Worm (Caenorhabditis elegans) whole organism, L1 larva: Measurements from ENCODE around the gene F37C12.14.

Experiments
- C04F5.9 ChIP-seq: sonication (generic microtip); optimal IDR thresholded peaks from 2 replicates; lab custom pipeline; 2016; ENCODE audit warnings: missing genetic modification characterization, missing compliant biosample characterization
- C34B4.2 ChIP-seq: sonication (generic microtip); optimal IDR thresholded peaks from 2 replicates; lab custom pipeline; 2017; ENCODE audit warnings: mild to moderate bottlenecking, missing genetic modification characterization, missing compliant biosample characterization
- F16B12.6 ChIP-seq: fragments of 150-350 bp; optimal IDR thresholded peaks from 2 replicates; lab custom pipeline; 2014; ENCODE audit warnings: missing biosample characterization, missing genetic modification characterization
- aha-1 ChIP-seq: fragments of 150-350 bp; optimal IDR thresholded peaks from 2 replicates; lab custom pipeline; 2014; ENCODE audit warnings: missing biosample characterization, missing genetic modification characterization
- aly-2 ChIP-seq: fragments of 150-350 bp; optimal IDR thresholded peaks from 2 replicates; lab custom pipeline; 2014; ENCODE audit warnings: missing biosample characterization, missing genetic modification characterization
- ama-1 ChIP-seq: fragments of 150-350 bp; optimal IDR thresholded peaks from 2 replicates; lab custom pipeline; 2014
- ceh-63 ChIP-seq: fragments of 200-800 bp; sonication (Bioruptor generic); optimal IDR thresholded peaks from 2 replicates; lab custom pipeline; 2018; ENCODE audit warnings: mild to moderate bottlenecking, missing genetic modification characterization, missing compliant biosample characterization
- ceh-8 ChIP-seq: fragments of 200-800 bp; sonication (Bioruptor generic); optimal IDR thresholded peaks from 2 replicates; lab custom pipeline; 2018; ENCODE audit warnings: mild to moderate bottlenecking, missing genetic modification characterization, moderate library complexity, missing compliant biosample characterization
- efl-3 ChIP-seq: fragments of 200-800 bp; sonication (Bioruptor generic); optimal IDR thresholded peaks from 2 replicates; lab custom pipeline; 2018; ENCODE audit warnings: mild to moderate bottlenecking, missing genetic modification characterization, missing compliant biosample characterization
- egl-13 ChIP-seq: sonication (generic microtip); optimal IDR thresholded peaks from 2 replicates; lab custom pipeline; 2016; ENCODE audit warnings: missing genotype, missing genetic modification reagents, missing genetic modification characterization, missing compliant biosample characterization
- egl-27 ChIP-seq, 2 experiments: fragments of 150-350 bp in 1 of 2; sonication (generic microtip); optimal IDR thresholded peaks; 3 replicates each; lab custom pipeline; 2017 to 2018; ENCODE audit warnings: missing biosample characterization in 2 of 2, missing genetic modification characterization in 2 of 2, missing genetic modification reagents in 2 of 2
- ets-5 ChIP-seq: fragments of 200-800 bp; sonication (Bioruptor generic); IDR thresholded peaks from 2 replicates; pipeline ENCODE4 v1.3.6; 2022; ENCODE audit warnings: missing genetic modification characterization, missing compliant biosample characterization
- fkh-10 ChIP-seq: sonication (generic microtip); optimal IDR thresholded peaks from 2 replicates; lab custom pipeline; 2017; ENCODE audit warnings: missing biosample characterization, missing genetic modification reagents, missing genetic modification characterization
- grh-1 ChIP-seq: fragments of 200-800 bp; sonication (Bioruptor generic); IDR thresholded peaks from 2 replicates; pipeline ENCODE4 v1.3.6; 2022; ENCODE audit warnings: missing genetic modification reagents, missing genetic modification characterization, missing compliant biosample characterization
- irx-1 ChIP-seq: sonication (generic microtip); optimal IDR thresholded peaks from 2 replicates; lab custom pipeline; 2016; ENCODE audit warnings: missing genetic modification characterization, missing compliant biosample characterization
- lin-13 ChIP-seq: fragments of 150-350 bp; optimal IDR thresholded peaks from 2 replicates; lab custom pipeline; 2014; ENCODE audit warnings: missing biosample characterization, missing genetic modification reagents, missing genetic modification characterization
- lin-14 ChIP-seq: fragments of 200-800 bp; sonication (Bioruptor generic); optimal IDR thresholded peaks from 2 replicates; lab custom pipeline; 2018; ENCODE audit warnings: mild to moderate bottlenecking, missing genetic modification characterization, moderate library complexity, missing compliant biosample characterization
- lin-35 ChIP-seq, 2 experiments: fragments of 150-350 bp; optimal IDR thresholded peaks; 2 replicates each; lab custom pipeline; 2014; ENCODE audit warnings: missing biosample characterization in 2 of 2, missing genetic modification characterization in 2 of 2, missing genetic modification reagents in 2 of 2
- lin-39 ChIP-seq: fragments of 150-350 bp; optimal IDR thresholded peaks from 2 replicates; lab custom pipeline; 2014; ENCODE audit warnings: missing biosample characterization, missing genetic modification reagents, missing genetic modification characterization
- lir-3 ChIP-seq: sonication (generic microtip); optimal IDR thresholded peaks from 2 replicates; lab custom pipeline; 2016; ENCODE audit warnings: mild to moderate bottlenecking, missing genetic modification characterization, moderate library complexity, missing compliant biosample characterization; ENCODE audit not compliant: poor library complexity
- lsy-2 ChIP-seq, 2 experiments: fragments of 150-350 bp; optimal IDR thresholded peaks; 2 replicates each; lab custom pipeline; 2014; ENCODE audit warnings: missing biosample characterization in 2 of 2, missing genetic modification characterization in 2 of 2
- mef-2 ChIP-seq: fragments of 150-350 bp; optimal IDR thresholded peaks from 2 replicates; lab custom pipeline; 2014; ENCODE audit warnings: missing biosample characterization, missing genetic modification characterization
- nhr-12 ChIP-seq: sonication (generic microtip); optimal IDR thresholded peaks from 2 replicates; lab custom pipeline; 2017; ENCODE audit warnings: missing biosample characterization, missing genetic modification characterization
- nhr-19 ChIP-seq: fragments of 200-800 bp; sonication (Bioruptor generic); conservative IDR thresholded peaks from 2 replicates; pipeline ENCODE4 v1.3.6; 2022; ENCODE audit warnings: missing genetic modification characterization, missing compliant biosample characterization
- nhr-237 ChIP-seq: fragments of 150-350 bp; optimal IDR thresholded peaks from 2 replicates; lab custom pipeline; 2014; ENCODE audit warnings: missing biosample characterization, missing genetic modification characterization
- nhr-76 ChIP-seq: sonication (generic microtip); optimal IDR thresholded peaks from 2 replicates; lab custom pipeline; 2017; ENCODE audit warnings: missing biosample characterization, missing genetic modification characterization
- nhr-84 ChIP-seq: sonication (generic microtip); optimal IDR thresholded peaks from 2 replicates; lab custom pipeline; 2017; ENCODE audit warnings: missing biosample characterization, missing genetic modification characterization
- nhr-85 ChIP-seq: sonication (generic microtip); peaks from one replicate; lab custom pipeline; 2016; ENCODE audit warnings: missing genetic modification characterization, inconsistent platforms, missing compliant biosample characterization
- rnt-1 ChIP-seq: sonication (generic microtip); optimal IDR thresholded peaks from 2 replicates; lab custom pipeline; 2016; ENCODE audit warnings: mild to moderate bottlenecking, missing genetic modification characterization, moderate library complexity, missing compliant biosample characterization
- skn-1 ChIP-seq: fragments of 150-350 bp; optimal IDR thresholded peaks from 2 replicates; lab custom pipeline; 2014; ENCODE audit warnings: missing biosample characterization, missing genetic modification characterization
- sox-4 ChIP-seq: sonication (generic microtip); optimal IDR thresholded peaks from 2 replicates; lab custom pipeline; 2016; ENCODE audit warnings: missing genetic modification characterization, missing compliant biosample characterization
- swsn-7 ChIP-seq: sonication (generic microtip); optimal IDR thresholded peaks from 2 replicates; lab custom pipeline; 2016; ENCODE audit warnings: missing genetic modification characterization, missing compliant biosample characterization
- tbx-2 ChIP-seq: sonication (generic microtip); optimal IDR thresholded peaks from 2 replicates; lab custom pipeline; 2016; ENCODE audit warnings: missing genetic modification characterization, missing compliant biosample characterization
- tlp-1 ChIP-seq: fragments of 150-350 bp; optimal IDR thresholded peaks from 2 replicates; lab custom pipeline; 2014; ENCODE audit warnings: missing biosample characterization, missing genetic modification characterization
- unc-30 ChIP-seq: sonication (generic microtip); optimal IDR thresholded peaks from 2 replicates; lab custom pipeline; 2017; ENCODE audit warnings: missing biosample characterization, missing genetic modification characterization
- unc-62 ChIP-seq: fragments of 150-350 bp; optimal IDR thresholded peaks from 2 replicates; lab custom pipeline; 2014; ENCODE audit warnings: missing biosample characterization, missing genetic modification reagents, missing genetic modification characterization
- unc-86 ChIP-seq: sonication (generic microtip); optimal IDR thresholded peaks from 2 replicates; lab custom pipeline; 2016; ENCODE audit warnings: missing genetic modification characterization, missing compliant biosample characterization
- unc-98 ChIP-seq: fragments of 200-800 bp; sonication (Bioruptor generic); IDR thresholded peaks from 2 replicates; pipeline ENCODE4 v1.3.6; 2022; ENCODE audit warnings: missing genetic modification characterization, missing compliant biosample characterization
- vab-15 ChIP-seq: sonication (generic microtip); optimal IDR thresholded peaks from 2 replicates; lab custom pipeline; 2017; ENCODE audit warnings: missing genotype, mild to moderate bottlenecking, missing genetic modification characterization, missing compliant biosample characterization
- zag-1 ChIP-seq: fragments of 150-350 bp; optimal IDR thresholded peaks from 2 replicates; lab custom pipeline; 2014; ENCODE audit warnings: missing biosample characterization, missing genetic modification characterization
- ztf-11 ChIP-seq, 2 experiments: sonication (generic microtip); optimal IDR thresholded peaks; 2 replicates each; lab custom pipeline; 2016 to 2017; ENCODE audit warnings: missing genetic modification characterization in 2 of 2, missing biosample characterization in 1 of 2, missing compliant biosample characterization in 1 of 2

F37C12.14 gene

ce11 chrIII:7230841-7231240 lies 45.5 kb upstream of the F37C12.14 start, which contains the start of gene R151.10:
Gene R151.10, minus strand, starts transcription at chrIII:7230941.
- TF ChIP-seq lin-39 (tag; lab: Kevin White, UChicago): no peak
- TF ChIP-seq ceh-8: no peak
- TF ChIP-seq nhr-12 (tag; lab: Kevin White, UChicago): no peak
- TF ChIP-seq irx-1 (tag; lab: Kevin White, UChicago): no peak
- TF ChIP-seq fkh-10 (GFP tag; lab: Kevin White, UChicago): no peak
- TF ChIP-seq ceh-63: no peak
- no peak for TF ChIP-seq C04F5.9 (tag; lab: Kevin White, UChicago)
- TF ChIP-seq C34B4.2 (tag; lab: Kevin White, UChicago): no peak
- TF ChIP-seq tbx-2 (tag; lab: Kevin White, UChicago): no peak
- no peak for TF ChIP-seq nhr-84
- TF ChIP-seq vab-15 (tag; lab: Kevin White, UChicago): no peak
- no peak for TF ChIP-seq sox-4 (tag; lab: Kevin White, UChicago)
- no peak for TF ChIP-seq aly-2 (tag; lab: Kevin White, UChicago)
- no peak for TF ChIP-seq mef-2
- TF ChIP-seq lin-35 (GFP tag; optimal IDR thresholded peaks at IDR 0.05; lab: Kevin White, UChicago): no peak
- no peak for TF ChIP-seq lir-3

- TF ChIP-seq egl-13 (tag; lab: Kevin White, UChicago): no peak
- no peak for TF ChIP-seq lsy-2 (tag; optimal IDR thresholded peaks at IDR 0.05; lab: Kevin White, UChicago)
- peak; percentile 13 for TF ChIP-seq nhr-85
- no peak for TF ChIP-seq ama-1 (lab: Kevin White, UChicago)
Observed at ce11 chrIII:7229687-7230086, 44.3 kb upstream of the F37C12.14 start, which contains the start of gene R151.8. Gene R151.8, minus strand, starts transcription at chrIII:7229787.

DNA sequence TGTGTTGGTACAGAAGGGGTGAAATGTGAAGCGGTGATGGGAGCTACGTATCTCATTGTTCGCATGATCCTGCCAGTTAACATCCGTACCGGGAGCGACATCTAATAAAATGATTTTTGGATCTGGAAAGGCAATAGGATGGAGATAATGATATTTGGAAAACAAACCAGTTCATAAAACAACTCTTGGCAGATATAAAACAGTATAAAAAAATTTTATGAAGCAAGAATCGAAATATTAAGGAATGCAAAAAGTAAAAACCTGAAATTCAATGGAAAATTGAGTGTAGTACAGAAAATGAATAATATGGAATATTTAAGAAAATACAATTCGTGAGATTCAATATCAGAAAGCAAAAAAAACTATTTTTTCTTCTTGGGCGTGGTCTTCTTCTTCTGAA lies 41.2 kb upstream of the F37C12.14 start, which contains the start of gene hsp-75:
hsp-75 (minus strand) TSS at position 101 of the 400 bp plus-strand sequence.
- TF ChIP-seq lin-13 (GFP tag; lab: Kevin White, UChicago) (no peak), lin-14 (no peak), nhr-76 (no peak), swsn-7 (tag; lab: Kevin White, UChicago) (no peak), efl-3 (GFP tag; lab: Kevin White, UChicago) (no peak), unc-62 (no peak), egl-27 (tag; optimal IDR thresholded peaks at IDR 0.05; lab: Kevin White, UChicago) (no peak), lin-35 (GFP tag; optimal IDR thresholded peaks at IDR 0.05; lab: Kevin White, UChicago) (no peak), nhr-237 (tag; lab: Kevin White, UChicago) (no peak), unc-86 (tag; lab: Kevin White, UChicago) (no peak), unc-98 (GFP tag; lab: Robert Waterston, UW) (no peak), fkh-10 (GFP tag; lab: Kevin White, UChicago) (no peak), tlp-1 (no peak), ceh-63 (no peak), nhr-85 (no peak), ama-1 (lab: Kevin White, UChicago) (no peak), aha-1 (tag; lab: Kevin White, UChicago) (no peak), skn-1 (tag; lab: Kevin White, UChicago) (no peak), nhr-19 (GFP tag; lab: Robert Waterston, UW) (no peak)

ce11 chrIII:7223029-7223428 lies 37.7 kb upstream of the F37C12.14 start, which contains the start of gene der-2:
Gene der-2, minus strand, starts transcription at chrIII:7223129.
- TF ChIP-seq nhr-237 (tag; lab: Kevin White, UChicago) (no peak), swsn-7 (tag; lab: Kevin White, UChicago) (no peak), rnt-1 (tag; lab: Kevin White, UChicago) (no peak), nhr-85 (no peak), lir-3 (no peak), mef-2 (no peak), unc-30 (tag; lab: Kevin White, UChicago) (no peak), zag-1 (tag; lab: Kevin White, UChicago) (no peak), grh-1 (GFP tag; lab: Robert Waterston, UW) (no peak), ets-5 (no peak), lin-14 (no peak), vab-15 (tag; lab: Kevin White, UChicago) (no peak), F16B12.6 (tag; lab: Kevin White, UChicago) (no peak), ztf-11 (tag; optimal IDR thresholded peaks at IDR 0.05; lab: Kevin White, UChicago) (no peak), sox-4 (tag; lab: Kevin White, UChicago) (no peak), aly-2 (tag; lab: Kevin White, UChicago) (no peak), C04F5.9 (tag; lab: Kevin White, UChicago) (no peak)
- TF ChIP-seq, all 84 proteins: peak for 0
